Fruit fly (Drosophila melanogaster) Kc167 (cell line): ENCODE data around the gene CG8043.

ENCODE experiments used
- Myc ChIP-seq: fragments of >200 bp; optimal IDR thresholded peaks from 2 replicates; lab custom pipeline; 2017; ENCODE audit warnings: missing external identifiers
- Sin3A ChIP-seq: fragments of >200 bp; optimal IDR thresholded peaks from 2 replicates; lab custom pipeline; 2018; ENCODE audit warnings: missing external identifiers
- h ChIP-seq: fragments of >200 bp; optimal IDR thresholded peaks from 3 replicates; lab custom pipeline; 2018; ENCODE audit warnings: missing external identifiers
- insv ChIP-seq: fragments of >200 bp; optimal IDR thresholded peaks from 3 replicates; lab custom pipeline; 2018; ENCODE audit warnings: missing external identifiers
- psq ChIP-seq: fragments of >200 bp; optimal IDR thresholded peaks from 2 replicates; lab custom pipeline; 2017; ENCODE audit warnings: missing external identifiers
- ttk ChIP-seq: sonication (Bioruptor generic); optimal IDR thresholded peaks from 2 replicates; lab custom pipeline; 2017; ENCODE audit warnings: missing external identifiers

CG8043 gene

DNA sequence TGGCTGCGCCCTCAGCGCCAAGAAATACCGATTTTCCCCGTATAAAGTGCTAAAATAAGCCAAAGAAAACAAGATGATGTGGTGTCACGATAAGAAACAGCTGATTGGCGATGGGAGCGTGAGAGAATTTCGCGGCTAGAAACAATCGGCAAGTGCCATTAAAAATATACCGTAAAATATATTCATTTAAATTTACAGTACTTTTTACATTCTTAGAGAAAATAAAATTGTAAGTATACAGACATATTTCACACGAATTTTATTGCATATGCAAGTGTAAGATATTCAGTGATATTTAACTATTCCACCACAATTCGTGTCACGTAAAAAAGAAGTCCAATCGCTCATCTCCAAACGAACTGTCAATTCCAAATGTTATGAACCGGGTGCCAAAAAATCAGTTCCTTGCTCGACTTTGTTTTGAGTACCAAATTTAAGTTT, at the start of gene CG8043, which contains the start of the genes Unc50 and CG11755:
Gene CG8043 (plus strand): TSS at position 356 of the 441 bp plus-strand sequence.
Gene Unc50 (minus strand): TSS at position 54 of the 441 bp plus-strand sequence.
Gene CG11755 (plus strand): TSS at position 356 of the 441 bp plus-strand sequence.
- TF ChIP-seq Myc (lab: Kevin White, UChicago) (no peak), psq (no peak), ttk (lab: Kevin White, UChicago) (no peak), Sin3A (lab: Kevin White, UChicago) (no peak), insv (lab: Kevin White, UChicago) (no peak), h (lab: Kevin White, UChicago) (no peak)

dm6 chr3R:8635778-8636177, 40.9 kb upstream of the CG8043 start, which contains the start of gene Or85e:
TSS of gene Or85e (minus strand) at chr3R:8635878.
- no peak for TF ChIP-seq Sin3A (lab: Kevin White, UChicago)
- TF ChIP-seq ttk (lab: Kevin White, UChicago): no peak
- no peak for TF ChIP-seq insv (lab: Kevin White, UChicago)
- TF ChIP-seq h (lab: Kevin White, UChicago): no peak
- no peak for TF ChIP-seq Myc (lab: Kevin White, UChicago)
- TF ChIP-seq psq: no peak

DNA sequence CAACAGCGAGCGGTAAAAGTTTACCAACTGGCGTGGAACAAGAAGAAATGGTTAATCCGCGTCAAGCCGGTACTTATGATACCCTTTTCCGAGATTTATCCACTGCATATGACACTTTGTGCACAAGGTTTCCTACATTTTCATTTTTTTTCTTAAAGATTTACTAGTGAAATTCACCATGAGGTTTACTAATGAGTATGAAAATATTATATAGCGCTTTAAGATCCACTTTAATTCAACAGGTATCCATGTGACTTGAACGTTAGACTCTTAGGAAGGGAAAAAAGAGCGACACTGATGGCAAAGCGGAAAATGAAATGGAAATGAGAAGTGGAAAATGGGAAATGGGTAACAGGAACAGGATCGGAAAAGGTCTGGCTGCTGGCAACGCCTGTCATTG, 38.1 kb upstream of the CG8043 start:
- TF ChIP-seq ttk (lab: Kevin White, UChicago): no peak
- no peak for TF ChIP-seq Sin3A (lab: Kevin White, UChicago)
- no peak for TF ChIP-seq psq
- TF ChIP-seq insv (lab: Kevin White, UChicago): no peak
- TF ChIP-seq h (lab: Kevin White, UChicago): no peak
- no peak for TF ChIP-seq Myc (lab: Kevin White, UChicago)

dm6 chr3R:8642376-8642966, 34.2 kb upstream of the CG8043 start:
- no peak for TF ChIP-seq Sin3A (lab: Kevin White, UChicago)
- TF ChIP-seq Myc (lab: Kevin White, UChicago): no peak
- no peak for TF ChIP-seq ttk (lab: Kevin White, UChicago)
- no peak for TF ChIP-seq h (lab: Kevin White, UChicago)
- TF ChIP-seq insv (lab: Kevin White, UChicago): no peak
- no peak for TF ChIP-seq psq

dm6 chr3R:8645580-8646220, 31.0 kb upstream of the CG8043 start, which contains the start of gene Cyp313b1:
TSS of gene Cyp313b1 (minus strand) at chr3R:8645650.
- TF ChIP-seq insv (lab: Kevin White, UChicago): no peak
- no peak for TF ChIP-seq ttk (lab: Kevin White, UChicago)
- no peak for TF ChIP-seq h (lab: Kevin White, UChicago)
- TF ChIP-seq psq: no peak
- TF ChIP-seq Myc (lab: Kevin White, UChicago): no peak
- no peak for TF ChIP-seq Sin3A (lab: Kevin White, UChicago)

- no peak for TF ChIP-seq psq
- TF ChIP-seq ttk (lab: Kevin White, UChicago): no peak
- TF ChIP-seq Myc (lab: Kevin White, UChicago): no peak
- no peak for TF ChIP-seq h (lab: Kevin White, UChicago)
Measured at dm6 chr3R:8650741-8651140, 26.0 kb upstream of the CG8043 start, which contains the start of the genes Mkk4 and SLIRP2. TSS of gene Mkk4 (minus strand) at chr3R:8650796. TSS of gene SLIRP2 (plus strand) at chr3R:8651084.

dm6 chr3R:8652731-8653130, 24.0 kb upstream of the CG8043 start, which contains the start of the genes Sys1 and Dhod:
TSS of gene Sys1 (plus strand) at chr3R:8652821.
TSS of gene Dhod (minus strand) at chr3R:8652916.
- TF ChIP-seq psq (no peak), Myc (lab: Kevin White, UChicago) (no peak), insv (lab: Kevin White, UChicago) (no peak), h (lab: Kevin White, UChicago) (no peak), Sin3A (lab: Kevin White, UChicago) (no peak), ttk (lab: Kevin White, UChicago) (no peak)

dm6 chr3R:8654058-8654457, 22.7 kb upstream of the CG8043 start:
- TF ChIP-seq ttk (lab: Kevin White, UChicago): no peak
- no peak for TF ChIP-seq Myc (lab: Kevin White, UChicago)
- TF ChIP-seq insv (lab: Kevin White, UChicago): no peak
- TF ChIP-seq h (lab: Kevin White, UChicago): no peak
- no peak for TF ChIP-seq psq
- no peak for TF ChIP-seq Sin3A (lab: Kevin White, UChicago)

- TF ChIP-seq Myc (lab: Kevin White, UChicago): no peak
- TF ChIP-seq insv (lab: Kevin White, UChicago): no peak
- no peak for TF ChIP-seq h (lab: Kevin White, UChicago)
- no peak for TF ChIP-seq psq
- TF ChIP-seq Sin3A (lab: Kevin White, UChicago): no peak
- TF ChIP-seq ttk (lab: Kevin White, UChicago): no peak
Measured at dm6 chr3R:8654666-8655065, 22.0 kb upstream of the CG8043 start, which contains the start of gene CG42489. TSS of gene CG42489 (minus strand) at chr3R:8654766.

DNA sequence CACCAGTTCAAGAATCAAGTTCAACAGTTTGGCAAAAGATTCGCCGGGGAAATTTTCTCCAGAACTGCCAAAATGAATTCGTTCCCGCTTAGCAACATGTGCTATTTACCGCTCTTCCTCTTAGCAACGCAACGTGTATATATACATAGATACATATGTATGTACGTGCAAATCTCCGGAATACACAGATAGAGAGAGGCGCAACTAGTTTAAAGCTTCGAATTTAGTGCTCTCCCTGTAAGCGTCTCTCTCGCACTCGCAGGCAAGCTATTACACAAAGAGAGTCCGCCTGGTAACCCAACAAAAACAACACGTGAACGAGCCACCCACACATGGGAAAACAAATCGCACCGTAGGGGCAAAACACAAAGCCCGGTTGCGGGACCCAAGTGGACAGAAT, 18.0 kb upstream of the CG8043 start:
- TF ChIP-seq h (lab: Kevin White, UChicago) (no peak), Myc (lab: Kevin White, UChicago) (no peak), Sin3A (lab: Kevin White, UChicago) (no peak), ttk (lab: Kevin White, UChicago) (no peak)

DNA sequence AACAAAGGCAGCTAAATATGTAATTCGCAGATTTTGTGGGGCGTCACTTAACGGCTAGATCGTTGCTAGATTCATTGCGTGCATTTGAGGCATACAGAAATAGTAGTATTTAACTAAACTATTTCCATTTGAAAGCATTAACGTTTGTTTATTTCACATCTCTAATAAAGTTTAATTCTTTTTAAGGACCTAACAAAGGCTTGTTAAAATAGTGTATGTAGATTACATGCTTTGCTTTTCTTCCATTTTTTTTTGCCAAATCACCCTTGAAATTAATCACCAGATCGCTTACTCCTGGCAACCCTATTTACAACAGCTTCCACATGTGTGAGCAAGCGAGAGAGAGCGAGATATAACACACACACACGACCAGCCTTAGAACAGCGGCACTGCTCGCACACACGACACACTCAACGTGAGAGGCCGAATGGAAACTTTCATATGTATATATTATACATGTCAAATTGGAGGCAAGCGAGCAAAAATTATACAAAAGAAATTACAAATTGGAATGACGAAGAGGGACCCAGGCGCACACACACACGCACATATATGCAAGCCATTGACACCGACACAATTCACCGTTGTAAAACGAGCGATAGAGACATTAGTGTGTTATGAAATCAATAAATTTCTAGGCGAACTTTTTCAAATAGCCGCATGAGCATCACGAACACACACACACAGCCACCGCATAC, 17.4 kb upstream of the CG8043 start:
- TF ChIP-seq psq (no peak), insv (lab: Kevin White, UChicago) (no peak), Sin3A (lab: Kevin White, UChicago) (no peak), h (lab: Kevin White, UChicago) (no peak), Myc (lab: Kevin White, UChicago) (no peak), ttk (lab: Kevin White, UChicago) (no peak)
